Fruit fly (Drosophila melanogaster): ENCODE results near the gene Hex-A.

DNA sequence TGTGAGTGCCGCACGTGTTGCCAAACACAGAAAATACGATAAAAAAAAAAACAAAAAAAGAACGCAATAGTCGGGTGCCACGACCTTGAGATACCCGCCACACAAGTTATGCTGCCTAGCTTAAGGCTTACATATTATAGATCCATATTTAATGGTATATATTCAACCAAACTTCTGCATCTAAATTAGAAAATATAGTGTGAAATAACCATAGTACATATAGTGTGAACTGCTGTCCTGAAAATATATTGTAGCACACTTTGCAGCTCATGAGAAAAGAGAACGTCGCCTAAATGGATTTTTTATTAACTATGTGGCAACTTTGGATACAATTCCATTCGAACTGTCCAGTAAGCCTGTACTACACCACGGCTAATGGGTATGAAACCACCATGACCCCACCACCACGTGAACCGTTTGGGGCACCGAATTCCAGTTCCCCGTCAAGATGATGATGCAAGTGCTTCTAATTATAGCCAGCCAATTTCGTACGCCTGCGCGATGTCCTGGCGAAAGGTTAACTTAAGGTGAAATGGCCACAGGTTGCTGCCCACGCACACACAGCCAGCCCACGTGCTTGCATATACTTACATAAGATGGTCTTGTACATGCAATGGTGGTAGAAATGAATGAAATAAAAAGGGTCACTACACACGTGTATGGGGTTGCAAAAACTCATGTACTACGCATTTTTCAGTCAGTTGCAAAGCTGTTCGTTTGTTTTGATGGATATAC, 14.8 kb downstream of the Hex-A start:
- TF ChIP-seq fru (GFP tag; optimal IDR thresholded peaks at IDR 0.05): peak; percentile 77
- peak; percentile 59 for TF ChIP-seq OdsH (GFP tag; optimal IDR thresholded peaks at IDR 0.05)
- peak; percentile 60 for TF ChIP-seq rgr (GFP tag; optimal IDR thresholded peaks at IDR 0.05)
- TF ChIP-seq Hr78 (GFP tag; optimal IDR thresholded peaks at IDR 0.05): no peak
- TF ChIP-seq h (GFP tag; optimal IDR thresholded peaks at IDR 0.05): peak; percentile 70
- no peak for TF ChIP-seq Abd-B (GFP tag; optimal IDR thresholded peaks at IDR 0.05)
- TF ChIP-seq sage (GFP tag; optimal IDR thresholded peaks at IDR 0.05): no peak
- TF ChIP-seq Myc (optimal IDR thresholded peaks at IDR 0.05): peak; percentile 59
- TF ChIP-seq psq (GFP tag; optimal IDR thresholded peaks at IDR 0.05): peak; percentile 34
- peak; percentile 44 for TF ChIP-seq HLH106 (tag; optimal IDR thresholded peaks at IDR 0.05)
- no peak for TF ChIP-seq Dfd (GFP tag; optimal IDR thresholded peaks at IDR 0.05)

Measured in whole organism, wandering third instar larva.